Fruit fly (Drosophila melanogaster): Measurements from ENCODE around the gene CG6833.

CG6833 gene

dm6 chr3L:14004041-14004407 lies 47.0 kb upstream of the CG6833 start (continued):
- TF ChIP-seq CG1792 (GFP tag; optimal IDR thresholded peaks at IDR 0.05), result no peak
- no peak for TF ChIP-seq CG18011 (GFP tag; optimal IDR thresholded peaks at IDR 0.05)
- TF ChIP-seq CG3726 (GFP tag; IDR thresholded peaks at IDR 0.05), result no peak
- TF ChIP-seq Pdp1 (GFP tag; optimal IDR thresholded peaks at IDR 0.05), result no peak
- no peak for TF ChIP-seq CG9797 (GFP tag; optimal IDR thresholded peaks at IDR 0.05)
- TF ChIP-seq slou (GFP tag; optimal IDR thresholded peaks at IDR 0.05), result no peak
- TF ChIP-seq Ada2b (GFP tag; IDR thresholded peaks at IDR 0.05), result no peak
- TF ChIP-seq unpg (GFP tag; optimal IDR thresholded peaks at IDR 0.05), result no peak
- TF ChIP-seq CG1603 (tag; optimal IDR thresholded peaks at IDR 0.05), result no peak
- TF ChIP-seq dysf (GFP tag; IDR thresholded peaks at IDR 0.05), result peak; percentile 5; the same call in 1 of the 3 replicates
- TF ChIP-seq Taf1 (GFP tag; IDR thresholded peaks at IDR 0.05), result no peak
- no peak for TF ChIP-seq CG18476 (GFP tag; optimal IDR thresholded peaks at IDR 0.05)
- TF ChIP-seq CG11560 (tag; IDR thresholded peaks at IDR 0.05), result no peak
- TF ChIP-seq B-H1 (GFP tag; IDR thresholded peaks at IDR 0.05), result no peak; the same call in 2 of the 3 replicates
- TF ChIP-seq CG2202 (tag; optimal IDR thresholded peaks at IDR 0.05), result no peak
- no peak for TF ChIP-seq bigmax (GFP tag; optimal IDR thresholded peaks at IDR 0.05)
- no peak for TF ChIP-seq Mad (GFP tag; optimal IDR thresholded peaks at IDR 0.05)
- 0 out of 3 replicates have a peak, but pooled peaks have one; percentile 26 for TF ChIP-seq gce (GFP tag; IDR thresholded peaks at IDR 0.05)
- peak; percentile 42; the same call in 1 of the 2 replicates for TF ChIP-seq nerfin-2 (GFP tag; IDR thresholded peaks at IDR 0.05; ENCODE audit: partially characterized antibody)
- TF ChIP-seq Hr78 (GFP tag; optimal IDR thresholded peaks at IDR 0.05), result no peak
- TF ChIP-seq Nf-YB (GFP tag; optimal IDR thresholded peaks at IDR 0.05), result peak; percentile 12
- TF ChIP-seq Hr3 (GFP tag; optimal IDR thresholded peaks at IDR 0.05), result no peak
- peak; percentile 64 for TF ChIP-seq nerfin-1 (tag; optimal IDR thresholded peaks at IDR 0.05)
- TF ChIP-seq CG5245 (GFP tag; optimal IDR thresholded peaks at IDR 0.05), result no peak
- peak; percentile 25 for TF ChIP-seq CG13123 (GFP tag; optimal IDR thresholded peaks at IDR 0.05)
- TF ChIP-seq da (GFP tag; optimal IDR thresholded peaks at IDR 0.05), result no peak
- TF ChIP-seq CG8944 (GFP tag; optimal IDR thresholded peaks at IDR 0.05), result no peak
- TF ChIP-seq tio (GFP tag; optimal IDR thresholded peaks at IDR 0.05), result no peak
- TF ChIP-seq CG7556 (GFP tag; optimal IDR thresholded peaks at IDR 0.05), result no peak
- TF ChIP-seq gt (GFP tag; IDR thresholded peaks at IDR 0.05), result peak; percentile 45; the same call in 1 of the 2 replicates
- TF ChIP-seq Hey (tag; optimal IDR thresholded peaks at IDR 0.05), result peak; percentile 2
- no peak for TF ChIP-seq tup (GFP tag; optimal IDR thresholded peaks at IDR 0.05)
- TF ChIP-seq CG14860 (GFP tag; IDR thresholded peaks at IDR 0.05; ENCODE audit: partially characterized antibody), result no peak
- no peak for TF ChIP-seq Ptx1 (GFP tag; IDR thresholded peaks at IDR 0.05)
- peak; percentile 83 for TF ChIP-seq Med (GFP tag)
- TF ChIP-seq Hmr (GFP tag; optimal IDR thresholded peaks at IDR 0.05), result peak; percentile 41
- no peak for TF ChIP-seq CG16815 (GFP tag; optimal IDR thresholded peaks at IDR 0.05)
- TF ChIP-seq CG14441 (GFP tag; IDR thresholded peaks at IDR 0.05), result peak; percentile 50; the same call in 1 of the 2 replicates
- TF ChIP-seq CG4820 (GFP tag; optimal IDR thresholded peaks at IDR 0.05), result no peak
- no peak for TF ChIP-seq CG16813 (GFP tag; IDR thresholded peaks at IDR 0.05; ENCODE audit: partially characterized antibody)
- TF ChIP-seq CG5180 (GFP tag; optimal IDR thresholded peaks at IDR 0.05), result no peak
- TF ChIP-seq GATAe (GFP tag; conservative IDR thresholded peaks at IDR 0.05), result no peak
- TF ChIP-seq CG16863 (GFP tag; optimal IDR thresholded peaks at IDR 0.05), result no peak
- TF ChIP-seq D19A (tag; optimal IDR thresholded peaks at IDR 0.05), result no peak
- 0 out of 2 replicates have a peak, but pooled peaks have one; percentile 17 for TF ChIP-seq E2f2 (GFP tag; IDR thresholded peaks at IDR 0.05)
- TF ChIP-seq mam (GFP tag; optimal IDR thresholded peaks at IDR 0.05), result no peak
- TF ChIP-seq ranshi (GFP tag; IDR thresholded peaks at IDR 0.05), result no peak; the same call in 1 of the 2 replicates
- no peak for TF ChIP-seq vfl (GFP tag; optimal IDR thresholded peaks at IDR 0.05)
- TF ChIP-seq TFAM (GFP tag; optimal IDR thresholded peaks at IDR 0.05), result no peak
- TF ChIP-seq Hr51 (GFP tag; optimal IDR thresholded peaks at IDR 0.05), result no peak
- peak; percentile 29 for TF ChIP-seq CG9727 (GFP tag; optimal IDR thresholded peaks at IDR 0.05)

All from whole organism, embryonic.